Fruit fly (Drosophila melanogaster) whole organism, prepupa: Measurements from ENCODE around the gene Hrd3.
A peak's percentile ranks its signal among the peaks of the same experiment; 100 is the strongest.

Experiments
- CG10631 ChIP-seq: fragments of 200-800 bp; sonication (Bioruptor generic); optimal IDR thresholded peaks from 2 replicates; lab custom pipeline; 2016; ENCODE audit warnings: missing biosample characterization, missing genetic modification characterization
- CG10669 ChIP-seq: fragments of 200-800 bp; sonication (Bioruptor generic); optimal IDR thresholded peaks from 3 replicates; lab custom pipeline; 2018; ENCODE audit warnings: missing biosample characterization, mild to moderate bottlenecking, missing genetic modification characterization, moderate library complexity
- CG11294 ChIP-seq: fragments of 200-800 bp; sonication (Bioruptor generic); IDR thresholded peaks from 2 replicates; pipeline ENCODE4 v1.3.6; 2022; ENCODE audit warnings: missing biosample characterization, missing genetic modification characterization
- CG11762 ChIP-seq: fragments of 200-800 bp; sonication (Bioruptor generic); optimal IDR thresholded peaks from 3 replicates; lab custom pipeline; 2016; ENCODE audit warnings: missing biosample characterization, missing genetic modification characterization; ENCODE audit not compliant: insufficient read depth
- CG11902 ChIP-seq: fragments of 200-800 bp; sonication (Bioruptor generic); optimal IDR thresholded peaks from 3 replicates; lab custom pipeline; 2016; ENCODE audit warnings: missing biosample characterization, missing genetic modification characterization
- CG1621 ChIP-seq: fragments of 200-800 bp; sonication (Bioruptor generic); optimal IDR thresholded peaks from 3 replicates; lab custom pipeline; 2018; ENCODE audit warnings: missing biosample characterization, mild to moderate bottlenecking, missing genetic modification characterization
- CG32006 ChIP-seq: fragments of 200-800 bp; sonication (Bioruptor generic); optimal IDR thresholded peaks from 3 replicates; lab custom pipeline; 2017; ENCODE audit warnings: missing biosample characterization, mild to moderate bottlenecking, missing genetic modification characterization
- CG34406 ChIP-seq: fragments of 200-800 bp; sonication (Bioruptor generic); optimal IDR thresholded peaks from 3 replicates; lab custom pipeline; 2016; ENCODE audit warnings: missing biosample characterization, missing genetic modification characterization
- CG3919 ChIP-seq: fragments of 200-800 bp; sonication (Bioruptor generic); optimal IDR thresholded peaks from 3 replicates; lab custom pipeline; 2016; ENCODE audit warnings: missing biosample characterization, missing genetic modification characterization
- CG4318 ChIP-seq: fragments of 200-800 bp; sonication (Bioruptor generic); optimal IDR thresholded peaks from 3 replicates; lab custom pipeline; 2017; ENCODE audit warnings: missing biosample characterization, mild to moderate bottlenecking, missing genetic modification characterization
- CG6163 ChIP-seq: fragments of 200-800 bp; sonication (Bioruptor generic); IDR thresholded peaks from 3 replicates; pipeline ENCODE4 v1.3.6; 2022; ENCODE audit warnings: missing biosample characterization, missing genetic modification characterization
- CG6808 ChIP-seq: fragments of 200-800 bp; sonication (Bioruptor generic); optimal IDR thresholded peaks from 3 replicates; lab custom pipeline; 2017; ENCODE audit warnings: missing biosample characterization, missing genetic modification characterization, mild to moderate bottlenecking, moderate library complexity, missing genetic modification reagents
- CG6854 ChIP-seq: fragments of 200-800 bp; sonication (Bioruptor generic); optimal IDR thresholded peaks from 2 replicates; lab custom pipeline; 2017; ENCODE audit warnings: missing biosample characterization, mild to moderate bottlenecking, missing genetic modification characterization
- CG7368 ChIP-seq: fragments of 200-800 bp; sonication (Bioruptor generic); optimal IDR thresholded peaks from 3 replicates; lab custom pipeline; 2016; ENCODE audit warnings: missing biosample characterization, missing genetic modification characterization
- CG8119 ChIP-seq: fragments of 200-800 bp; sonication (Bioruptor generic); IDR thresholded peaks from 3 replicates; pipeline ENCODE4 v1.3.6; 2022; ENCODE audit warnings: missing biosample characterization, missing genetic modification characterization
- CG8632 ChIP-seq: fragments of 200-800 bp; sonication (Bioruptor generic); optimal IDR thresholded peaks from 3 replicates; lab custom pipeline; 2016; ENCODE audit warnings: missing biosample characterization, missing genetic modification characterization
- Eip75B ChIP-seq: fragments of 200-800 bp; sonication (Bioruptor generic); optimal IDR thresholded peaks from 3 replicates; lab custom pipeline; 2016; ENCODE audit warnings: missing biosample characterization, missing genetic modification characterization
- Eip78C ChIP-seq: fragments of 200-800 bp; sonication (Bioruptor generic); peaks from one replicate; lab custom pipeline; 2016; ENCODE audit warnings: missing biosample characterization, missing genetic modification characterization
- Eip93F ChIP-seq: fragments of 200-800 bp; sonication (Bioruptor generic); optimal IDR thresholded peaks from 2 replicates; lab custom pipeline; 2016; ENCODE audit warnings: missing biosample characterization, mild to moderate bottlenecking, missing genetic modification characterization
- Ets21C ChIP-seq: fragments of 200-800 bp; sonication (Bioruptor generic); optimal IDR thresholded peaks from 3 replicates; lab custom pipeline; 2016; ENCODE audit warnings: missing biosample characterization, missing genetic modification characterization
- Gug ChIP-seq: fragments of 200-800 bp; sonication (Bioruptor generic); IDR thresholded peaks from 2 replicates; pipeline ENCODE4 v1.3.6; 2022; ENCODE audit warnings: missing biosample characterization, missing genetic modification characterization
- Hr38 ChIP-seq: sonication (Bioruptor generic); optimal IDR thresholded peaks from 2 replicates; lab custom pipeline; 2016; ENCODE audit warnings: missing biosample characterization, missing genetic modification characterization
- Met ChIP-seq: fragments of 200-800 bp; sonication (Bioruptor generic); optimal IDR thresholded peaks from 3 replicates; lab custom pipeline; 2016; ENCODE audit warnings: missing biosample characterization, missing genetic modification characterization
- Smox ChIP-seq: fragments of 200-800 bp; sonication (Bioruptor generic); optimal IDR thresholded peaks from 3 replicates; lab custom pipeline; 2016; ENCODE audit warnings: missing biosample characterization, missing genetic modification characterization
- Sox102F ChIP-seq: fragments of 200-800 bp; sonication (Bioruptor generic); optimal IDR thresholded peaks from 2 replicates; lab custom pipeline; 2016; ENCODE audit warnings: missing biosample characterization, mild to moderate bottlenecking, missing genetic modification characterization
- Sox14 ChIP-seq: fragments of 200-800 bp; sonication (Bioruptor generic); optimal IDR thresholded peaks from 3 replicates; lab custom pipeline; 2016; ENCODE audit warnings: missing biosample characterization, missing genetic modification characterization
- Sox15 ChIP-seq: fragments of 200-800 bp; sonication (Bioruptor generic); optimal IDR thresholded peaks from 3 replicates; lab custom pipeline; 2016; ENCODE audit warnings: missing biosample characterization, missing genetic modification characterization
- acj6 ChIP-seq: fragments of 200-800 bp; sonication (Bioruptor generic); optimal IDR thresholded peaks from 3 replicates; lab custom pipeline; 2016; ENCODE audit warnings: missing biosample characterization, missing genetic modification characterization
- cyc ChIP-seq: fragments of 200-800 bp; sonication (Bioruptor generic); optimal IDR thresholded peaks from 3 replicates; lab custom pipeline; 2016; ENCODE audit warnings: missing biosample characterization, missing genetic modification characterization
- dsx ChIP-seq: fragments of 200-800 bp; optimal IDR thresholded peaks from 3 replicates; lab custom pipeline; 2019; ENCODE audit warnings: missing biosample characterization, mild to moderate bottlenecking, missing genetic modification characterization, moderate library complexity; ENCODE audit not compliant: poor library complexity, severe bottlenecking
- esn ChIP-seq: fragments of 200-800 bp; sonication (Bioruptor generic); optimal IDR thresholded peaks from 2 replicates; lab custom pipeline; 2016; ENCODE audit warnings: missing biosample characterization, mild to moderate bottlenecking, missing genetic modification characterization, moderate library complexity
- fd59A ChIP-seq: fragments of 200-800 bp; sonication (Bioruptor generic); optimal IDR thresholded peaks from 2 replicates; lab custom pipeline; 2017; ENCODE audit warnings: missing biosample characterization, mild to moderate bottlenecking, missing genetic modification characterization, missing genetic modification reagents
- lz ChIP-seq: fragments of 200-800 bp; sonication (Bioruptor generic); optimal IDR thresholded peaks from 3 replicates; lab custom pipeline; 2016; ENCODE audit warnings: missing biosample characterization, missing genetic modification characterization
- pdm3 ChIP-seq: fragments of 200-800 bp; sonication (Bioruptor generic); optimal IDR thresholded peaks from 3 replicates; lab custom pipeline; 2016; ENCODE audit warnings: missing biosample characterization, missing genetic modification characterization
- salr ChIP-seq, 2 experiments: fragments of 200-800 bp; sonication (Bioruptor generic); optimal IDR thresholded peaks; 3 replicates each; lab custom pipeline; 2016 to 2018; ENCODE audit warnings: missing biosample characterization in 2 of 2, missing genetic modification characterization in 2 of 2, mild to moderate bottlenecking in 1 of 2
- ss ChIP-seq, 2 experiments: fragments of 200-800 bp; sonication (Bioruptor generic); optimal IDR thresholded peaks; 2 replicates in 1 of 2; 3 replicates in 1 of 2; lab custom pipeline; 2017 to 2018; ENCODE audit warnings: mild to moderate bottlenecking in 2 of 2, missing biosample characterization in 2 of 2, missing genetic modification characterization in 2 of 2, moderate library complexity in 1 of 2
- svp ChIP-seq: fragments of 200-800 bp; sonication (Bioruptor generic); peaks from one replicate; lab custom pipeline; 2016; ENCODE audit warnings: missing biosample characterization, missing genetic modification characterization
- topi ChIP-seq: fragments of 200-800 bp; sonication (Bioruptor generic); optimal IDR thresholded peaks from 3 replicates; lab custom pipeline; 2016; ENCODE audit warnings: missing biosample characterization, missing genetic modification characterization
- vri ChIP-seq: fragments of 200-800 bp; sonication (Bioruptor generic); optimal IDR thresholded peaks from 3 replicates; lab custom pipeline; 2016; ENCODE audit warnings: missing biosample characterization, mild to moderate bottlenecking, missing genetic modification characterization

Gene Hrd3

dm6 chr3R:23763622-23764273 is 5.4 kb upstream of the Hrd3 start, which contains the start of gene Lsd-1 (continued):
- TF ChIP-seq topi (GFP tag; lab: Kevin White, UChicago) (no peak), Sox15 (GFP tag; lab: Kevin White, UChicago) (no peak), Sox102F (GFP tag; lab: Kevin White, UChicago) (no peak), CG6808 (GFP tag; lab: Kevin White, UChicago) (peak; percentile 76), CG8632 (no peak), Gug (GFP tag; lab: Robert Waterston, UW) (peak; percentile 12; the same call in 1 of the 2 replicates), svp (peak; percentile 98), lz (GFP tag; lab: Kevin White, UChicago) (no peak), Eip93F (GFP tag; lab: Kevin White, UChicago) (no peak), CG6854 (no peak), Hr38 (GFP tag; lab: Kevin White, UChicago) (no peak), CG11902 (no peak), CG1621 (tag; lab: Kevin White, UChicago) (peak; percentile 29), Met (GFP tag; lab: Kevin White, UChicago) (peak; percentile 20), Eip75B (no peak)

dm6 chr3R:23763015-23763414 is 4.7 kb upstream of the Hrd3 start, which contains the start of gene udt:
Gene udt (minus strand): TSS chr3R:23763263.
- TF ChIP-seq CG3919 (peak; percentile 17), Hr38 (GFP tag; lab: Kevin White, UChicago) (no peak), salr (GFP tag; optimal IDR thresholded peaks at IDR 0.05; lab: Kevin White, UChicago) (no peak), CG6808 (GFP tag; lab: Kevin White, UChicago) (no peak), Sox14 (no peak), CG10631 (GFP tag; lab: Kevin White, UChicago) (no peak), esn (GFP tag; lab: Kevin White, UChicago) (no peak), ss (GFP tag; optimal IDR thresholded peaks at IDR 0.05; lab: Kevin White, UChicago) (no peak), Eip78C (GFP tag; lab: Kevin White, UChicago) (no peak), CG11294 (GFP tag; lab: Robert Waterston, UW) (no peak), CG8119 (GFP tag; lab: Robert Waterston, UW) (no peak), Ets21C (GFP tag; lab: Kevin White, UChicago) (no peak), CG32006 (GFP tag; lab: Kevin White, UChicago) (no peak), pdm3 (GFP tag; lab: Kevin White, UChicago) (no peak), CG11762 (GFP tag; lab: Kevin White, UChicago) (no peak), Smox (GFP tag; lab: Kevin White, UChicago) (no peak), dsx (GFP tag; lab: Kevin White, UChicago) (no peak), Eip93F (GFP tag; lab: Kevin White, UChicago) (no peak), CG34406 (GFP tag; lab: Kevin White, UChicago) (no peak), vri (GFP tag; lab: Kevin White, UChicago) (peak; percentile 18), CG10669 (GFP tag; lab: Kevin White, UChicago) (no peak), CG7368 (GFP tag; lab: Kevin White, UChicago) (no peak), CG6163 (GFP tag; lab: Robert Waterston, UW) (peak; percentile 24; the same call in 2 of the 3 replicates), fd59A (GFP tag; lab: Kevin White, UChicago) (no peak), svp (peak; percentile 33), CG4318 (GFP tag; lab: Kevin White, UChicago) (no peak), acj6 (GFP tag; lab: Kevin White, UChicago) (no peak), cyc (GFP tag; lab: Kevin White, UChicago) (no peak), CG6854 (no peak)
- TF ChIP-seq, all 60 proteins: peak for 4
